Worm (Caenorhabditis elegans) whole organism, young adult: ENCODE data around the gene btb-5.

Source experiments
- K11D2.4 ChIP-seq: fragments of 200-800 bp; sonication (Bioruptor generic); IDR thresholded peaks from 2 replicates; pipeline ENCODE4 v1.3.6; 2022; ENCODE audit warnings: missing genetic modification reagents, missing genetic modification characterization, missing compliant biosample characterization
- atf-7 ChIP-seq: sonication (generic microtip); optimal IDR thresholded peaks from 2 replicates; lab custom pipeline; 2017; ENCODE audit warnings: mild to moderate bottlenecking, missing genetic modification characterization, missing compliant biosample characterization
- egrh-3 ChIP-seq: fragments of 200-800 bp; sonication (Bioruptor generic); IDR thresholded peaks from 2 replicates; pipeline ENCODE4 v1.3.6; 2022; ENCODE audit warnings: missing genetic modification reagents, missing genetic modification characterization, missing compliant biosample characterization
- hlh-12 ChIP-seq: sonication (generic microtip); optimal IDR thresholded peaks from 2 replicates; lab custom pipeline; 2016; ENCODE audit warnings: missing genetic modification characterization, missing compliant biosample characterization
- pha-4 ChIP-seq: fragments of 150-350 bp; sonication (generic microtip); optimal IDR thresholded peaks from 2 replicates; lab custom pipeline; 2014; ENCODE audit warnings: missing biosample characterization, missing genetic modification reagents, missing genetic modification characterization
- repo-1 ChIP-seq: sonication (generic microtip); optimal IDR thresholded peaks from 2 replicates; lab custom pipeline; 2017; ENCODE audit warnings: mild to moderate bottlenecking, missing genetic modification characterization, missing compliant biosample characterization

- TF ChIP-seq egrh-3 (no peak), pha-4 (no peak), atf-7 (no peak), repo-1 (tag; lab: Kevin White, UChicago) (no peak), K11D2.4 (GFP tag; lab: Robert Waterston, UW) (no peak), hlh-12 (tag; lab: Kevin White, UChicago) (no peak)
These were observed 31.3 kb upstream of the btb-5 start for ce11 chrIII:92247-92646.
